Worm (Caenorhabditis elegans) whole organism, late embryonic: ENCODE data around the gene cyp-13A11.

Experiments
- K02D7.2 ChIP-seq: sonication (generic microtip); optimal IDR thresholded peaks from 2 replicates; lab custom pipeline; 2017; ENCODE audit warnings: mild to moderate bottlenecking, missing genetic modification characterization, missing compliant biosample characterization
- T23F11.4 ChIP-seq: fragments of 200-800 bp; sonication (Bioruptor generic); optimal IDR thresholded peaks from 2 replicates; lab custom pipeline; 2018; ENCODE audit warnings: mild to moderate bottlenecking, missing genetic modification characterization, missing compliant biosample characterization
- Y22D7AL.16 ChIP-seq: sonication (generic microtip); optimal IDR thresholded peaks from 2 replicates; lab custom pipeline; 2016; ENCODE audit warnings: missing genetic modification characterization, missing compliant biosample characterization
- ahr-1 ChIP-seq: sonication (generic microtip); optimal IDR thresholded peaks from 2 replicates; lab custom pipeline; 2016; ENCODE audit warnings: missing genetic modification characterization, missing compliant biosample characterization
- ama-1 ChIP-seq: fragments of 150-350 bp; optimal IDR thresholded peaks from 2 replicates; lab custom pipeline; 2014
- ceh-14 ChIP-seq: sonication (generic microtip); optimal IDR thresholded peaks from 2 replicates; lab custom pipeline; 2016; ENCODE audit warnings: missing genotype, missing genetic modification characterization, missing compliant biosample characterization
- ceh-18 ChIP-seq: sonication (generic microtip); optimal IDR thresholded peaks from 2 replicates; lab custom pipeline; 2016; ENCODE audit warnings: missing genetic modification characterization, missing compliant biosample characterization
- ceh-2 ChIP-seq: sonication (generic microtip); optimal IDR thresholded peaks from 2 replicates; lab custom pipeline; 2016; ENCODE audit warnings: missing genotype, missing genetic modification characterization, missing compliant biosample characterization
- ceh-22 ChIP-seq: sonication (generic microtip); optimal IDR thresholded peaks from 2 replicates; lab custom pipeline; 2017; ENCODE audit warnings: missing biosample characterization, missing genetic modification characterization
- ceh-24 ChIP-seq: sonication (generic microtip); optimal IDR thresholded peaks from 2 replicates; lab custom pipeline; 2016; ENCODE audit warnings: mild to moderate bottlenecking, missing genetic modification characterization, missing compliant biosample characterization
- ceh-30 ChIP-seq: fragments of 150-350 bp; optimal IDR thresholded peaks from 2 replicates; lab custom pipeline; 2014; ENCODE audit warnings: missing biosample characterization, missing genetic modification characterization
- ceh-31 ChIP-seq: sonication (generic microtip); optimal IDR thresholded peaks from 2 replicates; lab custom pipeline; 2016; ENCODE audit warnings: missing genetic modification characterization, missing compliant biosample characterization
- ceh-45 ChIP-seq: fragments of 200-800 bp; sonication (Bioruptor generic); IDR thresholded peaks from 2 replicates; pipeline ENCODE4 v1.3.6; 2022; ENCODE audit warnings: missing genetic modification reagents, missing genetic modification characterization, missing compliant biosample characterization
- ceh-48 ChIP-seq: sonication (generic microtip); optimal IDR thresholded peaks from 2 replicates; lab custom pipeline; 2016; ENCODE audit warnings: missing genetic modification characterization, inconsistent platforms, missing compliant biosample characterization
- ceh-6 ChIP-seq: fragments of 200-800 bp; sonication (Bioruptor generic); optimal IDR thresholded peaks from 2 replicates; lab custom pipeline; 2018; ENCODE audit warnings: mild to moderate bottlenecking, missing genetic modification characterization, missing compliant biosample characterization
- che-1 ChIP-seq: sonication (generic microtip); optimal IDR thresholded peaks from 2 replicates; lab custom pipeline; 2016; ENCODE audit warnings: mild to moderate bottlenecking, missing genetic modification characterization, missing compliant biosample characterization
- elt-2 ChIP-seq: sonication (generic microtip); optimal IDR thresholded peaks from 2 replicates; lab custom pipeline; 2016; ENCODE audit warnings: missing genetic modification reagents, missing genetic modification characterization, missing compliant biosample characterization
- ets-4 ChIP-seq: sonication (generic microtip); optimal IDR thresholded peaks from 2 replicates; lab custom pipeline; 2016; ENCODE audit warnings: missing genetic modification characterization, missing compliant biosample characterization
- fkh-10 ChIP-seq: fragments of 150-350 bp; optimal IDR thresholded peaks from 2 replicates; lab custom pipeline; 2014; ENCODE audit warnings: missing biosample characterization, missing genetic modification reagents, missing genetic modification characterization
- hlh-30 ChIP-seq: sonication (generic microtip); optimal IDR thresholded peaks from 2 replicates; lab custom pipeline; 2017; ENCODE audit warnings: antibody characterized with exemption, missing genetic modification characterization, missing compliant biosample characterization; ENCODE audit not compliant: insufficient read depth
- hlh-6 ChIP-seq: sonication (generic microtip); optimal IDR thresholded peaks from 2 replicates; lab custom pipeline; 2016; ENCODE audit warnings: missing genotype, missing genetic modification characterization, missing compliant biosample characterization
- hlh-8 ChIP-seq: sonication (generic microtip); optimal IDR thresholded peaks from 2 replicates; lab custom pipeline; 2016; ENCODE audit warnings: missing genotype, missing genetic modification characterization, missing compliant biosample characterization
- lin-11 ChIP-seq: fragments of 200-800 bp; sonication (Bioruptor generic); optimal IDR thresholded peaks from 2 replicates; lab custom pipeline; 2018; ENCODE audit warnings: mild to moderate bottlenecking, missing genetic modification characterization, missing compliant biosample characterization
- madf-2 ChIP-seq: sonication (generic microtip); optimal IDR thresholded peaks from 2 replicates; lab custom pipeline; 2017; ENCODE audit warnings: missing genetic modification characterization, missing compliant biosample characterization
- nfya-1 ChIP-seq: sonication (generic microtip); optimal IDR thresholded peaks from 2 replicates; lab custom pipeline; 2017; ENCODE audit warnings: missing genetic modification characterization, mild to moderate bottlenecking, missing compliant biosample characterization, antibody characterized with exemption, moderate library complexity
- nhr-232 ChIP-seq: sonication (generic microtip); optimal IDR thresholded peaks from 2 replicates; lab custom pipeline; 2016; ENCODE audit warnings: missing genetic modification characterization, missing compliant biosample characterization
- npax-4 ChIP-seq: sonication (generic microtip); optimal IDR thresholded peaks from 2 replicates; lab custom pipeline; 2016; ENCODE audit warnings: missing genetic modification characterization, missing compliant biosample characterization
- odd-2 ChIP-seq: sonication (generic microtip); optimal IDR thresholded peaks from 2 replicates; lab custom pipeline; 2017; ENCODE audit warnings: antibody characterized with exemption, mild to moderate bottlenecking, missing genetic modification characterization, missing compliant biosample characterization
- pha-2 ChIP-seq: sonication (generic microtip); optimal IDR thresholded peaks from 2 replicates; lab custom pipeline; 2017; ENCODE audit warnings: mild to moderate bottlenecking, missing genetic modification characterization, missing compliant biosample characterization
- pha-4 ChIP-seq: fragments of 150-350 bp; optimal IDR thresholded peaks from 2 replicates; lab custom pipeline; 2018; ENCODE audit warnings: missing biosample characterization, missing genetic modification reagents, missing genetic modification characterization
- pros-1 ChIP-seq: fragments of 150-350 bp; optimal IDR thresholded peaks from 2 replicates; lab custom pipeline; 2014; ENCODE audit warnings: missing biosample characterization, missing genetic modification reagents, missing genetic modification characterization
- ref-2 ChIP-seq: sonication (generic microtip); optimal IDR thresholded peaks from 2 replicates; lab custom pipeline; 2016; ENCODE audit warnings: missing genetic modification characterization, missing compliant biosample characterization
- sdc-2 ChIP-seq: sonication (generic microtip); optimal IDR thresholded peaks from 2 replicates; lab custom pipeline; 2016; ENCODE audit warnings: missing genotype, missing genetic modification characterization, missing compliant biosample characterization
- sox-4 ChIP-seq: sonication (generic microtip); optimal IDR thresholded peaks from 2 replicates; lab custom pipeline; 2017; ENCODE audit warnings: mild to moderate bottlenecking, missing genetic modification characterization, inconsistent platforms, missing compliant biosample characterization
- syd-9 ChIP-seq: sonication (generic microtip); optimal IDR thresholded peaks from 2 replicates; lab custom pipeline; 2016; ENCODE audit warnings: mild to moderate bottlenecking, missing genetic modification characterization, moderate library complexity, missing compliant biosample characterization
- tbx-7 ChIP-seq: sonication (generic microtip); optimal IDR thresholded peaks from 2 replicates; lab custom pipeline; 2016; ENCODE audit warnings: missing genotype, missing genetic modification characterization, missing compliant biosample characterization
- unc-3 ChIP-seq, 2 experiments: fragments of 200-800 bp in 1 of 2; sonication (Bioruptor generic) in 1 of 2; sonication (generic microtip) in 1 of 2; conservative IDR thresholded peaks in 1 of 2; optimal IDR thresholded peaks in 1 of 2; 2 replicates each; pipeline versions ENCODE4 v1.3.6 to Lab custom; 2016 to 2022; ENCODE audit warnings: missing compliant biosample characterization in 2 of 2, missing genetic modification characterization in 2 of 2, missing genetic modification reagents in 1 of 2
- unc-86 ChIP-seq: sonication (generic microtip); optimal IDR thresholded peaks from 2 replicates; lab custom pipeline; 2016; ENCODE audit warnings: missing genetic modification characterization, missing compliant biosample characterization

Gene cyp-13A11

DNA sequence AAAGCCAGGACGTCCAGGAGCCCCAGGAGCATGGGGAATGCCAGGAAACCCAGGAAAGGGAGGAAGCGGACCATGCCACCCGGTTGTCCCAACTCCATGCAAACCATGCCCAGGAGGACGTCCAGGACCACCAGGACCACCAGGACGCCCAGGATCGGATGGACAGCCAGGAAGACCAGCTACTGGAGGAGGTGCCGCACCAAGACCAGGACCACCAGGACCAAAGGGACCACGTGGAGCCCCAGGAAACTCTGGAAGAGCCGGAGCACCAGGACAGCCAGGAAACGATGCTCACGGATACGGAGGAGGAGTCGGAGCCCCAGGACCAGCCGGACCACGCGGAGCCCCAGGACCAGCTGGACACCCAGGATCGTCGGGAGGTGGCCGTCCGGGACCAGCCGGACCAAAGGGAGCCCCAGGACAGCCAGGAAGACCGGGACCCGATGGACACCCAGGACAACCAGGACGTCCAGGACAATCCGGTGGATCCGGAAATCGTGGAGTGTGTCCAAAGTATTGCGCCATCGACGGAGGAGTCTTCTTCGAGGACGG, 1.2 kb upstream of the cyp-13A11 start:
- TF ChIP-seq hlh-6 (tag; lab: Kevin White, UChicago) (peak; percentile 8), sdc-2 (tag; lab: Kevin White, UChicago) (peak; percentile 36), lin-11 (tag; lab: Kevin White, UChicago) (no peak)

DNA sequence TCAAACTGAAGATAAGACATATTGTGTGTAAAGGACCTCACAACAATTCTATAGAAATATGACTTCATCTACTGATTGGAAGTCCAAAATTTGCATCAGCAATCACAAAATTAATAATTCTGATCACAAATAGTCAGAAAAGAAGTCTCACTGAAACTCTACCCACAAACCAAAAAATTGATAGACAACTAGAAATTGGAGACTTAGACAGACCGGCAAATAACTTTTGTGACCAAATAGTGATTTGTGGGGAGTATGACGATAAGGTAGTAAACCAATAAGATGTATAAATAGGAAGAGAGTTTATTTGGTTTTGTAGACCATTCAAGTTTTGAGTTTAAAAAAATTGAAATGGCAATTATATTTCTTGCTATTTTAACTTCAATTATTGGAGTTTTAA, 3.5 kb downstream of the cyp-13A11 start, which contains the start of gene cyp-13A12:
cyp-13A12 (plus strand) TSS at position 267 of the 400 bp plus-strand sequence.
- no peak for TF ChIP-seq pha-2 (tag; lab: Kevin White, UChicago)
- TF ChIP-seq lin-11 (tag; lab: Kevin White, UChicago), result no peak
- TF ChIP-seq elt-2 (tag; lab: Kevin White, UChicago), result no peak
- TF ChIP-seq ceh-45 (GFP tag; lab: Robert Waterston, UW), result no peak
- TF ChIP-seq K02D7.2 (tag; lab: Kevin White, UChicago), result no peak
- TF ChIP-seq odd-2 (tag; lab: Kevin White, UChicago), result no peak
- TF ChIP-seq syd-9, result no peak
- no peak for TF ChIP-seq unc-86
- no peak for TF ChIP-seq ceh-48
- no peak for TF ChIP-seq che-1 (tag; lab: Kevin White, UChicago)
- TF ChIP-seq nfya-1 (tag; lab: Kevin White, UChicago), result no peak
- TF ChIP-seq ceh-18 (tag; lab: Kevin White, UChicago), result no peak
- no peak for TF ChIP-seq tbx-7 (tag; lab: Kevin White, UChicago)
- no peak for TF ChIP-seq Y22D7AL.16 (tag; lab: Kevin White, UChicago)
- TF ChIP-seq ceh-30 (tag; lab: Kevin White, UChicago), result no peak

DNA sequence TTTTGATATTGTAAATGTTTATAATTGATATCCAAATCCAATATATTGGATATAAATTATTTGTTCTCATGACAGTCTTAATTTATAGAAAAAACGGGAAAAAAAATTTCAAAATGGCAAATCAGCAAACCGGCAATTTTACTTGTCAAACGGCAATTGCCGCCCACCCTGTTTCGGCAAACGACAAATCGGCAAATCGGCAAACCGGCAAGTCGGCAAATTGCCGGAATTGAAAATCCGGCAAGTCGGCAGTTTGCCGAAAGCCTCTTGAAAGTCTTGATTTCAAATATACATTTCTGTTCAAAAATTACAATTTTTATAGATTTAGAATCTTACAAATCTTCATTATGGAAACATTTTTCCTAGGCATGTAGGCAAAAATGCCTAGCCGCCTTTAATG, 7.1 kb downstream of the cyp-13A11 start:
- no peak for TF ChIP-seq pha-4 (tag; lab: Kevin White, UChicago)
- TF ChIP-seq sox-4 (tag; lab: Kevin White, UChicago), result no peak
- no peak for TF ChIP-seq nhr-232 (tag; lab: Kevin White, UChicago)
- no peak for TF ChIP-seq hlh-8 (tag; lab: Kevin White, UChicago)
- no peak for TF ChIP-seq ceh-31 (tag; lab: Kevin White, UChicago)
- no peak for TF ChIP-seq T23F11.4 (GFP tag; lab: Kevin White, UChicago)
- TF ChIP-seq ama-1 (lab: Kevin White, UChicago), result no peak
- TF ChIP-seq pros-1, result no peak
- TF ChIP-seq nfya-1 (tag; lab: Kevin White, UChicago), result no peak
- TF ChIP-seq ceh-22 (tag; lab: Kevin White, UChicago), result no peak
- TF ChIP-seq ceh-14 (tag; lab: Kevin White, UChicago), result no peak
- no peak for TF ChIP-seq Y22D7AL.16 (tag; lab: Kevin White, UChicago)
- no peak for TF ChIP-seq npax-4 (tag; lab: Kevin White, UChicago)
- TF ChIP-seq ceh-24 (tag; lab: Kevin White, UChicago), result no peak
- TF ChIP-seq ref-2 (tag; lab: Kevin White, UChicago), result no peak
- TF ChIP-seq K02D7.2 (tag; lab: Kevin White, UChicago), result no peak
- no peak for TF ChIP-seq hlh-30 (tag; lab: Kevin White, UChicago)
- no peak for TF ChIP-seq sdc-2 (tag; lab: Kevin White, UChicago)
- no peak for TF ChIP-seq fkh-10 (GFP tag; lab: Kevin White, UChicago)

DNA sequence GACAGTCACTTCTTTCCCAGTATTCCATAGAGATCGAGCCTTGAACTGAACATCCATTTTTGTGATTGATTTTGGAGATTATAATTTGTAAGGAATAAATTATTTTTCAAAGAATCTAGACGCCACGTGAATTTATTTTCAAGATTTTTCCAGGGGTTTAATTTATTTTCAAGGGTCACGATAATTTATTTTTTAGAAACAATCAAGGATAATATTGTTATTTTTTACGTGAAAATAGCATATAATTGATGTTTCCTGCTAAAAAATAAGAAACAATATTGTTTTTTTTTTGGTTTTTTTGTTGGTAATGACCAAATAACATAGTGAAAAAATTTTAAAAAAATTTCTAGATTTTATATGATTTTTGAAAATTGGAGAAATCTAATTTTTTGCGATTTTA, 8.8 kb downstream of the cyp-13A11 start, which contains the start of gene F14F7.4:
F14F7.4 (minus strand) TSS at position 101 of the 400 bp plus-strand sequence.
- no peak for TF ChIP-seq unc-86
- no peak for TF ChIP-seq ets-4 (tag; lab: Kevin White, UChicago)
- no peak for TF ChIP-seq madf-2
- TF ChIP-seq elt-2 (tag; lab: Kevin White, UChicago), result no peak
- TF ChIP-seq ceh-6 (GFP tag; lab: Kevin White, UChicago), result no peak
- TF ChIP-seq ceh-2 (tag; lab: Kevin White, UChicago), result no peak
- TF ChIP-seq ceh-45 (GFP tag; lab: Robert Waterston, UW), result no peak
- TF ChIP-seq ahr-1 (tag; lab: Kevin White, UChicago), result no peak
- TF ChIP-seq sox-4 (tag; lab: Kevin White, UChicago), result no peak
- no peak for TF ChIP-seq unc-3 (GFP tag; conservative IDR thresholded peaks at IDR 0.05; lab: Robert Waterston, UW)
- no peak for TF ChIP-seq unc-3 (tag; optimal IDR thresholded peaks at IDR 0.05; lab: Kevin White, UChicago)
